Fruit fly (Drosophila melanogaster): ENCODE results near the gene qjt.

- TF ChIP-seq insv (optimal IDR thresholded peaks at IDR 0.05) (no peak), Myc (optimal IDR thresholded peaks at IDR 0.05) (no peak), Sin3A (optimal IDR thresholded peaks at IDR 0.05) (no peak), ttk (optimal IDR thresholded peaks at IDR 0.05) (no peak), psq (optimal IDR thresholded peaks at IDR 0.05) (no peak)
Measured at dm6 chr3L:17458856-17459518, 19.9 kb upstream of the qjt start.
